Fruit fly (Drosophila melanogaster): Measurements from ENCODE around the gene PGRP-LB.

PGRP-LB gene

dm6 chr3R:11454210-11454904 is 6.0 kb downstream of the PGRP-LB start (continued):
- no peak for TF ChIP-seq twi (tag; optimal IDR thresholded peaks at IDR 0.05)
- TF ChIP-seq CG13296 (GFP tag; optimal IDR thresholded peaks at IDR 0.05), result peak; percentile 39
- TF ChIP-seq Six4 (GFP tag; optimal IDR thresholded peaks at IDR 0.05), result no peak
- no peak for TF ChIP-seq CG5245 (GFP tag; optimal IDR thresholded peaks at IDR 0.05)
- no peak for TF ChIP-seq gcm (GFP tag; optimal IDR thresholded peaks at IDR 0.05)
- no peak for TF ChIP-seq Lhr (GFP tag; optimal IDR thresholded peaks at IDR 0.05)
- TF ChIP-seq zf30C (GFP tag; optimal IDR thresholded peaks at IDR 0.05), result no peak
- no peak for TF ChIP-seq br (optimal IDR thresholded peaks at IDR 0.05)
- no peak for TF ChIP-seq CG8290 (GFP tag; optimal IDR thresholded peaks at IDR 0.05)
- no peak for TF ChIP-seq CG8290 (tag; optimal IDR thresholded peaks at IDR 0.05)
- peak; percentile 35 for TF ChIP-seq nmo (GFP tag; optimal IDR thresholded peaks at IDR 0.05)
- peak; percentile 76 for TF ChIP-seq CG9215 (GFP tag; IDR thresholded peaks at IDR 0.05)
- TF ChIP-seq Xrp1 (GFP tag; IDR thresholded peaks at IDR 0.05), result 0 out of 2 replicates have a peak, but pooled peaks have one; percentile 27
- TF ChIP-seq Bdp1 (GFP tag; optimal IDR thresholded peaks at IDR 0.05), result no peak
- TF ChIP-seq CG9609 (GFP tag; optimal IDR thresholded peaks at IDR 0.05), result peak; percentile 26
- TF ChIP-seq slou (GFP tag; optimal IDR thresholded peaks at IDR 0.05), result peak; percentile 38
- TF ChIP-seq cad (GFP tag; optimal IDR thresholded peaks at IDR 0.05), result no peak
- TF ChIP-seq CG6813 (GFP tag; optimal IDR thresholded peaks at IDR 0.05), result no peak
- TF ChIP-seq CG6254 (GFP tag; optimal IDR thresholded peaks at IDR 0.05), result no peak
- no peak for TF ChIP-seq CG11696 (GFP tag; IDR thresholded peaks at IDR 0.05)
- no peak for TF ChIP-seq CG10654 (GFP tag; optimal IDR thresholded peaks at IDR 0.05)
- TF ChIP-seq CG31224 (GFP tag; IDR thresholded peaks at IDR 0.05), result peak; percentile 38; the same call in 1 of the 2 replicates
- peak; percentile 15 for TF ChIP-seq D19A (tag; optimal IDR thresholded peaks at IDR 0.05)
- TF ChIP-seq CG4360 (GFP tag; IDR thresholded peaks at IDR 0.05), result no peak
- peak; percentile 18 for TF ChIP-seq CG18764 (GFP tag; optimal IDR thresholded peaks at IDR 0.05)
- no peak for TF ChIP-seq cg (GFP tag; optimal IDR thresholded peaks at IDR 0.05)
- no peak for TF ChIP-seq ap (GFP tag; IDR thresholded peaks at IDR 0.05)
- TF ChIP-seq bowl (GFP tag; IDR thresholded peaks at IDR 0.05), result no peak
- peak; percentile 68 for TF ChIP-seq unpg (GFP tag; optimal IDR thresholded peaks at IDR 0.05)
- no peak for TF ChIP-seq croc (GFP tag; conservative IDR thresholded peaks at IDR 0.05)
- no peak for TF ChIP-seq CG14965 (GFP tag; optimal IDR thresholded peaks at IDR 0.05; ENCODE audit: borderline replicate concordance)
- TF ChIP-seq caup (GFP tag; optimal IDR thresholded peaks at IDR 0.05; ENCODE audit: severe bottlenecking), result peak; percentile 66
- TF ChIP-seq seq (GFP tag; IDR thresholded peaks at IDR 0.05), result 0 out of 2 replicates have a peak, but pooled peaks have one; percentile 16
- no peak for TF ChIP-seq pan (optimal IDR thresholded peaks at IDR 0.05)
- TF ChIP-seq pan (GFP tag; optimal IDR thresholded peaks at IDR 0.05 in 1 of 2, IDR thresholded peaks at IDR 0.05 in 1 of 2), result peak in 1 of 2 experiments; percentile 61
- peak; percentile 57 for TF ChIP-seq sd (tag; optimal IDR thresholded peaks at IDR 0.05)
- TF ChIP-seq CG17612 (GFP tag; IDR thresholded peaks at IDR 0.05), result no peak
- no peak; the same call in 1 of the 2 replicates for TF ChIP-seq rib (GFP tag; IDR thresholded peaks at IDR 0.05)
- TF ChIP-seq CG7839 (tag; optimal IDR thresholded peaks at IDR 0.05), result peak; percentile 77
- TF ChIP-seq zen2 (GFP tag; IDR thresholded peaks at IDR 0.05; ENCODE audit: partially characterized antibody), result no peak
- no peak for TF ChIP-seq knrl (GFP tag; IDR thresholded peaks at IDR 0.05; ENCODE audit: partially characterized antibody)
- TF ChIP-seq CG2202 (tag; optimal IDR thresholded peaks at IDR 0.05), result no peak
- TF ChIP-seq CG1792 (GFP tag; optimal IDR thresholded peaks at IDR 0.05), result peak; percentile 22
- no peak for TF ChIP-seq CG11085 (GFP tag; IDR thresholded peaks at IDR 0.05)
- TF ChIP-seq PHDP (tag; optimal IDR thresholded peaks at IDR 0.05), result peak; percentile 63
- peak; percentile 29 for TF ChIP-seq pum (GFP tag; optimal IDR thresholded peaks at IDR 0.05)
- no peak for TF ChIP-seq CG10959 (GFP tag; IDR thresholded peaks at IDR 0.05)
- no peak for TF ChIP-seq CG34224 (GFP tag; IDR thresholded peaks at IDR 0.05; ENCODE audit: partially characterized antibody)
- TF ChIP-seq CG12155 (GFP tag; optimal IDR thresholded peaks at IDR 0.05), result peak; percentile 63
- no peak; the same call in 2 of the 3 replicates for TF ChIP-seq B-H1 (GFP tag; IDR thresholded peaks at IDR 0.05)
- TF ChIP-seq CG3163 (GFP tag; optimal IDR thresholded peaks at IDR 0.05), result peak; percentile 0
